Worm (Caenorhabditis elegans) whole organism, L1 larva: ENCODE data around the gene C26E6.1.
A peak's percentile ranks its signal among the peaks of the same experiment; 100 is the strongest.

Experiments used
- C04F5.9 ChIP-seq: sonication (generic microtip); optimal IDR thresholded peaks from 2 replicates; lab custom pipeline; 2016; ENCODE audit warnings: missing genetic modification characterization, missing compliant biosample characterization
- C16A3.4 ChIP-seq: fragments of 150-350 bp; optimal IDR thresholded peaks from 2 replicates; lab custom pipeline; 2014; ENCODE audit warnings: missing biosample characterization, missing genetic modification characterization
- F16B12.6 ChIP-seq: fragments of 150-350 bp; optimal IDR thresholded peaks from 2 replicates; lab custom pipeline; 2014; ENCODE audit warnings: missing biosample characterization, missing genetic modification characterization
- Y116A8C.19 ChIP-seq: sonication (generic microtip); optimal IDR thresholded peaks from 2 replicates; lab custom pipeline; 2016; ENCODE audit warnings: missing compliant biosample characterization, missing genetic modification characterization, borderline replicate concordance
- aha-1 ChIP-seq: fragments of 150-350 bp; optimal IDR thresholded peaks from 2 replicates; lab custom pipeline; 2014; ENCODE audit warnings: missing biosample characterization, missing genetic modification characterization
- aly-2 ChIP-seq: fragments of 150-350 bp; optimal IDR thresholded peaks from 2 replicates; lab custom pipeline; 2014; ENCODE audit warnings: missing biosample characterization, missing genetic modification characterization
- ama-1 ChIP-seq: fragments of 150-350 bp; optimal IDR thresholded peaks from 2 replicates; lab custom pipeline; 2014
- blmp-1 ChIP-seq: fragments of 150-350 bp; optimal IDR thresholded peaks from 2 replicates; lab custom pipeline; 2014; ENCODE audit warnings: missing biosample characterization, missing genetic modification characterization
- ceh-63 ChIP-seq: fragments of 200-800 bp; sonication (Bioruptor generic); optimal IDR thresholded peaks from 2 replicates; lab custom pipeline; 2018; ENCODE audit warnings: mild to moderate bottlenecking, missing genetic modification characterization, missing compliant biosample characterization
- ceh-82 ChIP-seq, 3 experiments: fragments of 150-350 bp in 1 of 3; sonication (generic microtip) in 2 of 3; optimal IDR thresholded peaks; 2 replicates each; lab custom pipeline; 2014 to 2017; ENCODE audit warnings: missing biosample characterization in 3 of 3, missing genetic modification characterization in 3 of 3
- ceh-90 ChIP-seq: sonication (generic microtip); optimal IDR thresholded peaks from 2 replicates; lab custom pipeline; 2016; ENCODE audit warnings: missing genetic modification characterization, missing compliant biosample characterization
- ces-1 ChIP-seq: fragments of 150-350 bp; optimal IDR thresholded peaks from 2 replicates; lab custom pipeline; 2014; ENCODE audit warnings: missing biosample characterization, missing genetic modification reagents, missing genetic modification characterization
- dpl-1 ChIP-seq, 3 experiments: fragments of 150-350 bp in 2 of 3; sonication (generic microtip) in 1 of 3; optimal IDR thresholded peaks; 2 replicates each; lab custom pipeline; 2014 to 2017; ENCODE audit warnings: missing biosample characterization in 3 of 3, missing genetic modification characterization in 3 of 3, missing genetic modification reagents in 3 of 3
- dsc-1 ChIP-seq: sonication (generic microtip); optimal IDR thresholded peaks from 2 replicates; lab custom pipeline; 2016; ENCODE audit warnings: mild to moderate bottlenecking, missing genetic modification characterization, missing compliant biosample characterization
- efl-1 ChIP-seq, 4 experiments: fragments of 150-350 bp; optimal IDR thresholded peaks in 3 of 4; peaks in 1 of 4; 1 replicate in 1 of 4; 2 replicates in 3 of 4; lab custom pipeline; 2014; ENCODE audit warnings: missing biosample characterization in 2 of 4, missing genetic modification characterization in 2 of 4, missing genetic modification reagents in 2 of 4
- elt-2 ChIP-seq: sonication (generic microtip); optimal IDR thresholded peaks from 2 replicates; lab custom pipeline; 2016; ENCODE audit warnings: missing genetic modification characterization, mild to moderate bottlenecking, inconsistent platforms, missing compliant biosample characterization, missing genetic modification reagents
- fkh-10 ChIP-seq: sonication (generic microtip); optimal IDR thresholded peaks from 2 replicates; lab custom pipeline; 2017; ENCODE audit warnings: missing biosample characterization, missing genetic modification reagents, missing genetic modification characterization
- fkh-8 ChIP-seq: sonication (generic microtip); optimal IDR thresholded peaks from 2 replicates; lab custom pipeline; 2016; ENCODE audit warnings: mild to moderate bottlenecking, missing genetic modification characterization, missing compliant biosample characterization
- fos-1 ChIP-seq: fragments of 150-350 bp; optimal IDR thresholded peaks from 2 replicates; lab custom pipeline; 2014; ENCODE audit warnings: missing biosample characterization, missing genetic modification characterization
- irx-1 ChIP-seq: sonication (generic microtip); optimal IDR thresholded peaks from 2 replicates; lab custom pipeline; 2016; ENCODE audit warnings: missing genetic modification characterization, missing compliant biosample characterization
- isw-1 ChIP-seq: fragments of 200-800 bp; sonication (Bioruptor generic); IDR thresholded peaks from 2 replicates; pipeline ENCODE4 v1.3.6; 2022; ENCODE audit warnings: missing genetic modification characterization, missing compliant biosample characterization
- jun-1 ChIP-seq: fragments of 150-350 bp; optimal IDR thresholded peaks from 2 replicates; lab custom pipeline; 2014; ENCODE audit warnings: missing biosample characterization, missing genetic modification reagents, missing genetic modification characterization
- lin-13 ChIP-seq: fragments of 150-350 bp; optimal IDR thresholded peaks from 2 replicates; lab custom pipeline; 2014; ENCODE audit warnings: missing biosample characterization, missing genetic modification reagents, missing genetic modification characterization
- lin-35 ChIP-seq, 2 experiments: fragments of 150-350 bp; optimal IDR thresholded peaks; 2 replicates each; lab custom pipeline; 2014; ENCODE audit warnings: missing biosample characterization in 2 of 2, missing genetic modification characterization in 2 of 2, missing genetic modification reagents in 2 of 2
- lir-3 ChIP-seq: sonication (generic microtip); optimal IDR thresholded peaks from 2 replicates; lab custom pipeline; 2016; ENCODE audit warnings: mild to moderate bottlenecking, missing genetic modification characterization, moderate library complexity, missing compliant biosample characterization; ENCODE audit not compliant: poor library complexity
- mab-9 ChIP-seq: fragments of 200-800 bp; sonication (Bioruptor generic); IDR thresholded peaks from 2 replicates; pipeline ENCODE4 v1.3.6; 2022; ENCODE audit warnings: missing genetic modification reagents, missing genetic modification characterization, missing compliant biosample characterization
- mef-2 ChIP-seq: fragments of 150-350 bp; optimal IDR thresholded peaks from 2 replicates; lab custom pipeline; 2014; ENCODE audit warnings: missing biosample characterization, missing genetic modification characterization
- nhr-12 ChIP-seq: sonication (generic microtip); optimal IDR thresholded peaks from 2 replicates; lab custom pipeline; 2017; ENCODE audit warnings: missing biosample characterization, missing genetic modification characterization
- nhr-19 ChIP-seq: fragments of 200-800 bp; sonication (Bioruptor generic); conservative IDR thresholded peaks from 2 replicates; pipeline ENCODE4 v1.3.6; 2022; ENCODE audit warnings: missing genetic modification characterization, missing compliant biosample characterization
- nhr-20 ChIP-seq: sonication (generic microtip); optimal IDR thresholded peaks from 2 replicates; lab custom pipeline; 2016; ENCODE audit warnings: mild to moderate bottlenecking, missing genetic modification characterization, missing compliant biosample characterization
- nhr-47 ChIP-seq: sonication (generic microtip); optimal IDR thresholded peaks from 2 replicates; lab custom pipeline; 2016; ENCODE audit warnings: mild to moderate bottlenecking, missing genetic modification characterization, moderate library complexity, missing compliant biosample characterization
- nhr-77 ChIP-seq: fragments of 150-350 bp; optimal IDR thresholded peaks from 2 replicates; lab custom pipeline; 2014; ENCODE audit warnings: missing biosample characterization, missing genetic modification characterization
- pax-3 ChIP-seq: fragments of 200-800 bp; sonication (Bioruptor generic); optimal IDR thresholded peaks from 2 replicates; lab custom pipeline; 2018; ENCODE audit warnings: mild to moderate bottlenecking, missing genetic modification characterization, moderate library complexity, missing compliant biosample characterization
- rnt-1 ChIP-seq: sonication (generic microtip); optimal IDR thresholded peaks from 2 replicates; lab custom pipeline; 2016; ENCODE audit warnings: mild to moderate bottlenecking, missing genetic modification characterization, moderate library complexity, missing compliant biosample characterization
- snpc-4 ChIP-seq: fragments of 150-350 bp; optimal IDR thresholded peaks from 2 replicates; lab custom pipeline; 2014; ENCODE audit warnings: missing biosample characterization, missing genetic modification characterization
- snu-23 ChIP-seq: sonication (generic microtip); optimal IDR thresholded peaks from 2 replicates; lab custom pipeline; 2016; ENCODE audit warnings: missing genetic modification characterization, missing compliant biosample characterization
- sox-4 ChIP-seq: sonication (generic microtip); optimal IDR thresholded peaks from 2 replicates; lab custom pipeline; 2016; ENCODE audit warnings: missing genetic modification characterization, missing compliant biosample characterization
- sptf-1 ChIP-seq: fragments of 150-350 bp; optimal IDR thresholded peaks from 2 replicates; lab custom pipeline; 2014; ENCODE audit warnings: missing biosample characterization, missing genetic modification characterization
- sup-37 ChIP-seq: fragments of 200-800 bp; sonication (Bioruptor generic); optimal IDR thresholded peaks from 2 replicates; lab custom pipeline; 2018; ENCODE audit warnings: mild to moderate bottlenecking, missing genetic modification characterization, missing compliant biosample characterization
- swsn-7 ChIP-seq: sonication (generic microtip); optimal IDR thresholded peaks from 2 replicates; lab custom pipeline; 2016; ENCODE audit warnings: missing genetic modification characterization, missing compliant biosample characterization
- tbx-2 ChIP-seq: sonication (generic microtip); optimal IDR thresholded peaks from 2 replicates; lab custom pipeline; 2016; ENCODE audit warnings: missing genetic modification characterization, missing compliant biosample characterization
- unc-30 ChIP-seq: sonication (generic microtip); optimal IDR thresholded peaks from 2 replicates; lab custom pipeline; 2017; ENCODE audit warnings: missing biosample characterization, missing genetic modification characterization
- unc-86 ChIP-seq: sonication (generic microtip); optimal IDR thresholded peaks from 2 replicates; lab custom pipeline; 2016; ENCODE audit warnings: missing genetic modification characterization, missing compliant biosample characterization
- xbp-1 ChIP-seq: sonication (generic microtip); optimal IDR thresholded peaks from 2 replicates; lab custom pipeline; 2016; ENCODE audit warnings: missing genetic modification characterization, missing compliant biosample characterization
- zip-4 ChIP-seq: fragments of 200-800 bp; sonication (Bioruptor generic); optimal IDR thresholded peaks from 2 replicates; lab custom pipeline; 2018; ENCODE audit warnings: mild to moderate bottlenecking, missing genetic modification characterization, moderate library complexity, missing compliant biosample characterization

C26E6.1 gene

DNA sequence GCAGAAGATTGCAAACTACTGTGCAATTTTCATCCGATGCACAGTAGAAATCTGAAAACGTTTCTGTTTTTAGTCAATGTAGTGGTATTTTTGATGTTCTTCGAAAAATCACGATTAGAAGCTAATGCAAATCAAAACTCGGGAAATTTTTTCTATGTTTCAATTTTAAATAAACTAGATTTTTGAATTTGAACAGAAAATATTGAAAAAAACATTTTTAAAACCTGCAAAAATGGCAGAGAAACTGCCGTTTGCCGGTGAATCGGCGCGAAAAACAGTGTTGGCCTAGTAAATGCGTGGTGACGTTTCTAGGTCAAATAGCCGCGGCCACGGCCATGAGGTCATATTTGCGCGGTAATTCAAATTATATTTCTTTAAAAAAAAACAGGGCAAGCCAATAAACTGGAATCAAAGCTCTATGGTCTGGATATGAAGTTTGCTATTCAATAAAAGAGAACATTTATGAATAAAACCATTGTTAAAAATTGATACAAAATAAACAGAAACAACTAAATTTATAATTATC, 26.4 kb upstream of the C26E6.1 start, which contains the start of gene set-2 (continued):
- no peak for TF ChIP-seq fos-1
- TF ChIP-seq xbp-1 (tag; lab: Kevin White, UChicago): peak; percentile 75
- TF ChIP-seq sox-4: peak; percentile 70
- no peak for TF ChIP-seq mab-9 (GFP tag; lab: Robert Waterston, UW)
- peak; percentile 44 for TF ChIP-seq blmp-1
- TF ChIP-seq elt-2 (tag; lab: Kevin White, UChicago): peak; percentile 1
- TF ChIP-seq lin-13 (GFP tag; lab: Kevin White, UChicago): peak; percentile 39
- TF ChIP-seq fkh-10 (GFP tag; lab: Kevin White, UChicago): no peak
- TF ChIP-seq ces-1 (GFP tag; lab: Kevin White, UChicago): no peak
- TF ChIP-seq isw-1 (GFP tag; lab: Robert Waterston, UW): peak; percentile 70
- TF ChIP-seq C16A3.4 (tag; lab: Kevin White, UChicago): peak; percentile 22
- TF ChIP-seq sptf-1: no peak
- peak; percentile 54 for TF ChIP-seq swsn-7 (tag; lab: Kevin White, UChicago)
- TF ChIP-seq lir-3: peak; percentile 93
- peak; percentile 87 to 93 (median 92) for TF ChIP-seq dpl-1 (GFP tag; optimal IDR thresholded peaks at IDR 0.05; lab: Kevin White, UChicago)
- TF ChIP-seq rnt-1 (tag; lab: Kevin White, UChicago): peak; percentile 97
- peak; percentile 74 for TF ChIP-seq snu-23 (GFP tag; lab: Kevin White, UChicago)
- peak; percentile 62 for TF ChIP-seq fkh-8
- TF ChIP-seq aha-1 (tag; lab: Kevin White, UChicago): no peak
- TF ChIP-seq efl-1 (optimal IDR thresholded peaks at IDR 0.05; lab: Kevin White, UChicago): peak; percentile 93 to 95
- TF ChIP-seq efl-1 (GFP tag; optimal IDR thresholded peaks at IDR 0.05 in 1 of 2; lab: Kevin White, UChicago): peak; percentile 93 to 99
- TF ChIP-seq snpc-4 (tag; lab: Kevin White, UChicago): peak; percentile 38
- peak; percentile 28 for TF ChIP-seq Y116A8C.19
- TF ChIP-seq nhr-77 (tag; lab: Kevin White, UChicago): peak; percentile 30
- TF ChIP-seq ceh-63: no peak
- TF ChIP-seq dsc-1 (tag; lab: Kevin White, UChicago): peak; percentile 69
- TF ChIP-seq F16B12.6: peak; percentile 54
- TF ChIP-seq lin-35 (GFP tag; optimal IDR thresholded peaks at IDR 0.05; lab: Kevin White, UChicago): peak; percentile 95 to 96
- peak; percentile 76 for TF ChIP-seq nhr-19 (GFP tag; lab: Robert Waterston, UW)
- no peak for TF ChIP-seq nhr-12 (tag; lab: Kevin White, UChicago)
- TF ChIP-seq ceh-90 (tag; lab: Kevin White, UChicago): peak; percentile 91
- TF ChIP-seq unc-30: no peak
- TF ChIP-seq pax-3: peak; percentile 78
- TF ChIP-seq tbx-2 (tag; lab: Kevin White, UChicago): peak; percentile 85
- no peak for TF ChIP-seq mef-2 (tag; lab: Kevin White, UChicago)
- peak; percentile 25 for TF ChIP-seq unc-86
- peak; percentile 16 to 44 (median 27) for TF ChIP-seq ceh-82 (tag; optimal IDR thresholded peaks at IDR 0.05; lab: Kevin White, UChicago)
- TF ChIP-seq aly-2 (tag; lab: Kevin White, UChicago): peak; percentile 44
- peak; percentile 47 for TF ChIP-seq C04F5.9
- no peak for TF ChIP-seq zip-4 (GFP tag; lab: Kevin White, UChicago)
- TF ChIP-seq ama-1 (lab: Kevin White, UChicago): no peak
- TF ChIP-seq sup-37: no peak
- peak; percentile 81 for TF ChIP-seq nhr-47 (tag; lab: Kevin White, UChicago)
- TF ChIP-seq nhr-20 (tag; lab: Kevin White, UChicago): peak; percentile 65
- peak; percentile 24 for TF ChIP-seq jun-1
- TF ChIP-seq irx-1 (tag; lab: Kevin White, UChicago): peak; percentile 87
- TF ChIP-seq, all 84 proteins: peak for 44
